Fruit fly (Drosophila melanogaster): Measurements from ENCODE around the gene LeuRS.

The LeuRS gene

DNA sequence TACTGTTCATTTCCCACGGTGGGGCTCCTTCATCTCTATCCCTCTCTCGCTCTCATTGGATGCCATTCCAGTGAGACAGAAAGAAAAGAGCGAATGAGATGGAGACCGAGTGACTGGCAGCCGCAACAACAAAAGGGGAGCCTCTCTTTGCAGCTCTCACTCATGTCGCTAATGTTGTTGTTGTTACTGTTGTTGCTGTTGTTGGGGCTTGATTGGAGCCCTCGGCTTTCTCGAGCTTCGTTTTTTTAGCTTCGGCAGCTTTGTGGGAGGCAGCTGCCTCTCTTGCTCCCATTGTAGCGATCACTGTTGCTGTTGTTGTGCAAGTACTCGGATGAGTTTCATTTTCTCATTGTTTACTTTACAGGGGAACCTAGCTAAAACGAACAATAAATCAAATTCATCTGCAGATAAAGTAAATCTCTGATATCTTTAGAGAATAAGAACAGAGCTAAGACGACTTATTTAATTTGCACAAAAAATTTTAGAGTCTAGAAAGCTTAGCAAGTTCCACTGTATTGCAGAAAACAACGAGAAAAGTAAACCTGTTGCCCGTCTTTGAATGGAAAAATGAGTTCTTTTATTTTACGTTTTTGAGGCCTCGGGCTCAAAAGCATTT is 19.9 kb upstream of the LeuRS start (continued):
- TF ChIP-seq CG7745 (tag; optimal IDR thresholded peaks at IDR 0.05) (no peak), fu2 (GFP tag; optimal IDR thresholded peaks at IDR 0.05) (no peak), Atf-2 (GFP tag; optimal IDR thresholded peaks at IDR 0.05) (peak; percentile 49), CG9876 (GFP tag; optimal IDR thresholded peaks at IDR 0.05) (no peak), Gug (GFP tag; IDR thresholded peaks at IDR 0.05) (0 out of 4 replicates have a peak, but pooled peaks have one; percentile 22), Hr51 (GFP tag; optimal IDR thresholded peaks at IDR 0.05) (peak in 1 of 2 experiments; percentile 61), Drgx (GFP tag; IDR thresholded peaks at IDR 0.05) (peak; percentile 85), Fer3 (tag; optimal IDR thresholded peaks at IDR 0.05) (peak; percentile 28), jumu (GFP tag; optimal IDR thresholded peaks at IDR 0.05) (peak; percentile 23), CG10431 (GFP tag; optimal IDR thresholded peaks at IDR 0.05) (no peak), CG4360 (GFP tag; IDR thresholded peaks at IDR 0.05) (peak; percentile 90), dan (GFP tag; IDR thresholded peaks at IDR 0.05) (no peak), Lhr (GFP tag; optimal IDR thresholded peaks at IDR 0.05) (no peak), CG8944 (GFP tag; optimal IDR thresholded peaks at IDR 0.05) (peak; percentile 16), nom (GFP tag; optimal IDR thresholded peaks at IDR 0.05) (peak; percentile 38), Spps (tag; optimal IDR thresholded peaks at IDR 0.05) (peak; percentile 27), run (tag; optimal IDR thresholded peaks at IDR 0.05) (no peak), ranshi (GFP tag; IDR thresholded peaks at IDR 0.05) (peak; percentile 41; the same call in 1 of the 2 replicates), Dbx (GFP tag; IDR thresholded peaks at IDR 0.05) (0 out of 3 replicates have a peak, but pooled peaks have one; percentile 34), insv (GFP tag; optimal IDR thresholded peaks at IDR 0.05) (no peak), Dp (GFP tag; optimal IDR thresholded peaks at IDR 0.05) (no peak), stwl (tag; optimal IDR thresholded peaks at IDR 0.05) (no peak), CG2129 (GFP tag; IDR thresholded peaks at IDR 0.05; ENCODE audit: partially characterized antibody) (no peak), CG1024 (GFP tag; IDR thresholded peaks at IDR 0.05) (peak; percentile 59), prd (optimal IDR thresholded peaks at IDR 0.05) (no peak), prd (GFP tag; IDR thresholded peaks at IDR 0.05) (peak; percentile 77), CG10462 (GFP tag; optimal IDR thresholded peaks at IDR 0.05) (peak; percentile 11), gfzf (GFP tag; optimal IDR thresholded peaks at IDR 0.05) (no peak), CG5180 (GFP tag; optimal IDR thresholded peaks at IDR 0.05) (no peak), tio (GFP tag; optimal IDR thresholded peaks at IDR 0.05) (peak; percentile 36), hth (optimal IDR thresholded peaks at IDR 0.05) (no peak), Aef1 (GFP tag; IDR thresholded peaks at IDR 0.05) (peak; percentile 58; the same call in 2 of the 3 replicates), gsb-n (tag; optimal IDR thresholded peaks at IDR 0.05) (peak; percentile 30), Adf1 (GFP tag; IDR thresholded peaks at IDR 0.05) (no peak), CG2116 (GFP tag; optimal IDR thresholded peaks at IDR 0.05) (peak; percentile 9), cas (GFP tag; IDR thresholded peaks at IDR 0.05) (no peak), CG14710 (tag; optimal IDR thresholded peaks at IDR 0.05) (peak; percentile 29), CG1529 (GFP tag; optimal IDR thresholded peaks at IDR 0.05) (peak; percentile 41), Nf-YA (GFP tag; IDR thresholded peaks at IDR 0.05) (no peak), Blimp-1 (GFP tag; optimal IDR thresholded peaks at IDR 0.05) (peak; percentile 70), CG12744 (GFP tag; optimal IDR thresholded peaks at IDR 0.05) (no peak), toy (GFP tag; IDR thresholded peaks at IDR 0.05) (no peak), dimm (GFP tag; IDR thresholded peaks at IDR 0.05) (no peak), Poxn (GFP tag; IDR thresholded peaks at IDR 0.05) (no peak), knrl (GFP tag; IDR thresholded peaks at IDR 0.05; ENCODE audit: partially characterized antibody) (no peak), Dref (GFP tag; IDR thresholded peaks at IDR 0.05) (no peak), chinmo (GFP tag; IDR thresholded peaks at IDR 0.05; ENCODE audit: partially characterized antibody) (0 out of 4 replicates have a peak, but pooled peaks have one; percentile 22), sc (optimal IDR thresholded peaks at IDR 0.05) (no peak), sc (GFP tag; optimal IDR thresholded peaks at IDR 0.05) (peak; percentile 5), Xbp1 (GFP tag; optimal IDR thresholded peaks at IDR 0.05) (peak; percentile 67), psq (GFP tag; optimal IDR thresholded peaks at IDR 0.05) (no peak)
